Fruit fly (Drosophila melanogaster) whole organism, prepupa: ENCODE results near the gene Drsl3.

ENCODE experiments used
- CG10669 ChIP-seq: fragments of 200-800 bp; sonication (Bioruptor generic); optimal IDR thresholded peaks from 3 replicates; lab custom pipeline; 2018; ENCODE audit warnings: missing biosample characterization, mild to moderate bottlenecking, missing genetic modification characterization, moderate library complexity
- CG11762 ChIP-seq: fragments of 200-800 bp; sonication (Bioruptor generic); optimal IDR thresholded peaks from 3 replicates; lab custom pipeline; 2016; ENCODE audit warnings: missing biosample characterization, missing genetic modification characterization; ENCODE audit not compliant: insufficient read depth
- CG15336 ChIP-seq: fragments of 200-800 bp; sonication (Bioruptor generic); IDR thresholded peaks from 2 replicates; pipeline ENCODE4 v1.3.6; 2022; ENCODE audit warnings: missing biosample characterization, missing genetic modification characterization
- CG32006 ChIP-seq: fragments of 200-800 bp; sonication (Bioruptor generic); optimal IDR thresholded peaks from 3 replicates; lab custom pipeline; 2017; ENCODE audit warnings: missing biosample characterization, mild to moderate bottlenecking, missing genetic modification characterization
- CG34406 ChIP-seq: fragments of 200-800 bp; sonication (Bioruptor generic); optimal IDR thresholded peaks from 3 replicates; lab custom pipeline; 2016; ENCODE audit warnings: missing biosample characterization, missing genetic modification characterization
- CG3919 ChIP-seq: fragments of 200-800 bp; sonication (Bioruptor generic); optimal IDR thresholded peaks from 3 replicates; lab custom pipeline; 2016; ENCODE audit warnings: missing biosample characterization, missing genetic modification characterization
- CG4318 ChIP-seq: fragments of 200-800 bp; sonication (Bioruptor generic); optimal IDR thresholded peaks from 3 replicates; lab custom pipeline; 2017; ENCODE audit warnings: missing biosample characterization, mild to moderate bottlenecking, missing genetic modification characterization
- CG6163 ChIP-seq: fragments of 200-800 bp; sonication (Bioruptor generic); IDR thresholded peaks from 3 replicates; pipeline ENCODE4 v1.3.6; 2022; ENCODE audit warnings: missing biosample characterization, missing genetic modification characterization
- CG6808 ChIP-seq: fragments of 200-800 bp; sonication (Bioruptor generic); optimal IDR thresholded peaks from 3 replicates; lab custom pipeline; 2017; ENCODE audit warnings: missing biosample characterization, missing genetic modification characterization, mild to moderate bottlenecking, moderate library complexity, missing genetic modification reagents
- CG6854 ChIP-seq: fragments of 200-800 bp; sonication (Bioruptor generic); optimal IDR thresholded peaks from 2 replicates; lab custom pipeline; 2017; ENCODE audit warnings: missing biosample characterization, mild to moderate bottlenecking, missing genetic modification characterization
- Eip75B ChIP-seq: fragments of 200-800 bp; sonication (Bioruptor generic); optimal IDR thresholded peaks from 3 replicates; lab custom pipeline; 2016; ENCODE audit warnings: missing biosample characterization, missing genetic modification characterization
- Eip78C ChIP-seq: fragments of 200-800 bp; sonication (Bioruptor generic); peaks from one replicate; lab custom pipeline; 2016; ENCODE audit warnings: missing biosample characterization, missing genetic modification characterization
- Ets96B ChIP-seq: fragments of 200-800 bp; optimal IDR thresholded peaks from 2 replicates; lab custom pipeline; 2019; ENCODE audit warnings: missing biosample characterization, mild to moderate bottlenecking, missing genetic modification characterization, moderate library complexity
- Lpt ChIP-seq: fragments of 200-800 bp; sonication (Bioruptor generic); optimal IDR thresholded peaks from 3 replicates; lab custom pipeline; 2016; ENCODE audit warnings: missing biosample characterization, missing genetic modification characterization
- Met ChIP-seq: fragments of 200-800 bp; sonication (Bioruptor generic); optimal IDR thresholded peaks from 3 replicates; lab custom pipeline; 2016; ENCODE audit warnings: missing biosample characterization, missing genetic modification characterization
- OdsH ChIP-seq: fragments of 200-800 bp; sonication (Bioruptor generic); optimal IDR thresholded peaks from 3 replicates; lab custom pipeline; 2016; ENCODE audit warnings: missing biosample characterization, missing genetic modification characterization
- Smox ChIP-seq: fragments of 200-800 bp; sonication (Bioruptor generic); optimal IDR thresholded peaks from 3 replicates; lab custom pipeline; 2016; ENCODE audit warnings: missing biosample characterization, missing genetic modification characterization
- Sox102F ChIP-seq: fragments of 200-800 bp; sonication (Bioruptor generic); optimal IDR thresholded peaks from 2 replicates; lab custom pipeline; 2016; ENCODE audit warnings: missing biosample characterization, mild to moderate bottlenecking, missing genetic modification characterization
- achi ChIP-seq: fragments of 200-800 bp; sonication (Bioruptor generic); optimal IDR thresholded peaks from 3 replicates; lab custom pipeline; 2016; ENCODE audit warnings: missing biosample characterization, missing genetic modification characterization
- dac ChIP-seq: fragments of 200-800 bp; sonication (Bioruptor generic); optimal IDR thresholded peaks from 2 replicates; lab custom pipeline; 2017; ENCODE audit warnings: missing biosample characterization, mild to moderate bottlenecking, missing genetic modification characterization
- dsx ChIP-seq: fragments of 200-800 bp; optimal IDR thresholded peaks from 3 replicates; lab custom pipeline; 2019; ENCODE audit warnings: missing biosample characterization, mild to moderate bottlenecking, missing genetic modification characterization, moderate library complexity; ENCODE audit not compliant: poor library complexity, severe bottlenecking
- eg ChIP-seq: fragments of 200-800 bp; sonication (Bioruptor generic); IDR thresholded peaks from 3 replicates; pipeline ENCODE4 v1.3.6; 2022; ENCODE audit warnings: missing biosample characterization, missing genetic modification characterization
- fkh ChIP-seq: fragments of 200-800 bp; sonication (Bioruptor generic); optimal IDR thresholded peaks from 3 replicates; lab custom pipeline; 2017; ENCODE audit warnings: missing biosample characterization, mild to moderate bottlenecking, missing genetic modification characterization, moderate library complexity
- net ChIP-seq: fragments of 200-800 bp; sonication (Bioruptor generic); optimal IDR thresholded peaks from 3 replicates; lab custom pipeline; 2016; ENCODE audit warnings: missing biosample characterization, missing genetic modification characterization
- salr ChIP-seq, 2 experiments: fragments of 200-800 bp; sonication (Bioruptor generic); optimal IDR thresholded peaks; 3 replicates each; lab custom pipeline; 2016 to 2018; ENCODE audit warnings: missing biosample characterization in 2 of 2, missing genetic modification characterization in 2 of 2, mild to moderate bottlenecking in 1 of 2
- spab ChIP-seq: fragments of 200-800 bp; sonication (Bioruptor generic); optimal IDR thresholded peaks from 2 replicates; lab custom pipeline; 2017; ENCODE audit warnings: missing biosample characterization, mild to moderate bottlenecking, missing genetic modification characterization, missing genetic modification reagents
- ss ChIP-seq, 2 experiments: fragments of 200-800 bp; sonication (Bioruptor generic); optimal IDR thresholded peaks; 2 replicates in 1 of 2; 3 replicates in 1 of 2; lab custom pipeline; 2017 to 2018; ENCODE audit warnings: mild to moderate bottlenecking in 2 of 2, missing biosample characterization in 2 of 2, missing genetic modification characterization in 2 of 2, moderate library complexity in 1 of 2
- svp ChIP-seq: fragments of 200-800 bp; sonication (Bioruptor generic); peaks from one replicate; lab custom pipeline; 2016; ENCODE audit warnings: missing biosample characterization, missing genetic modification characterization
- vri ChIP-seq: fragments of 200-800 bp; sonication (Bioruptor generic); optimal IDR thresholded peaks from 3 replicates; lab custom pipeline; 2016; ENCODE audit warnings: missing biosample characterization, mild to moderate bottlenecking, missing genetic modification characterization

The Drsl3 gene

dm6 chr3L:3343260-3343659 lies 28.5 kb downstream of the Drsl3 start (continued):
- TF ChIP-seq Eip78C (GFP tag; lab: Kevin White, UChicago) (peak; percentile 91), vri (GFP tag; lab: Kevin White, UChicago) (peak; percentile 55), CG6808 (GFP tag; lab: Kevin White, UChicago) (peak; percentile 1), Sox102F (peak; percentile 70), ss (GFP tag; optimal IDR thresholded peaks at IDR 0.05; lab: Kevin White, UChicago) (peak; percentile 8 to 13), CG32006 (peak; percentile 55), CG3919 (GFP tag; lab: Kevin White, UChicago) (peak; percentile 70), Met (GFP tag; lab: Kevin White, UChicago) (peak; percentile 90), OdsH (GFP tag; lab: Kevin White, UChicago) (peak; percentile 75), dac (GFP tag; lab: Kevin White, UChicago) (no peak), Lpt (GFP tag; lab: Kevin White, UChicago) (no peak), CG34406 (GFP tag; lab: Kevin White, UChicago) (peak; percentile 85), Ets96B (tag; lab: Kevin White, UChicago) (peak; percentile 6), CG10669 (GFP tag; lab: Kevin White, UChicago) (peak; percentile 8), CG11762 (GFP tag; lab: Kevin White, UChicago) (peak; percentile 54)

- TF ChIP-seq vri (GFP tag; lab: Kevin White, UChicago) = peak; percentile 45
- TF ChIP-seq dsx (GFP tag; lab: Kevin White, UChicago) = no peak
- TF ChIP-seq fkh (GFP tag; lab: Kevin White, UChicago) = peak; percentile 52
- no peak for TF ChIP-seq spab (GFP tag; lab: Kevin White, UChicago)
- TF ChIP-seq svp (GFP tag; lab: Kevin White, UChicago) = peak; percentile 47
- TF ChIP-seq Sox102F = no peak
- TF ChIP-seq CG6854 (GFP tag; lab: Kevin White, UChicago) = peak; percentile 7
- TF ChIP-seq, all 60 proteins: peak for 4
Measured at dm6 chr3L:3344528-3344927, 29.7 kb downstream of the Drsl3 start.

dm6 chr3L:3346294-3346693 lies 31.5 kb downstream of the Drsl3 start:
- no peak for TF ChIP-seq ss (GFP tag; optimal IDR thresholded peaks at IDR 0.05; lab: Kevin White, UChicago)
- no peak for TF ChIP-seq Eip75B
- no peak for TF ChIP-seq salr (GFP tag; optimal IDR thresholded peaks at IDR 0.05; lab: Kevin White, UChicago)
- peak; percentile 24 for TF ChIP-seq fkh (GFP tag; lab: Kevin White, UChicago)
- no peak for TF ChIP-seq CG3919 (GFP tag; lab: Kevin White, UChicago)

dm6 chr3L:3348956-3349824 lies 34.4 kb downstream of the Drsl3 start:
- TF ChIP-seq CG15336 (GFP tag; lab: Robert Waterston, UW) (no peak), Smox (no peak), fkh (GFP tag; lab: Kevin White, UChicago) (peak; percentile 31), eg (GFP tag; lab: Robert Waterston, UW) (peak; percentile 36; the same call in 1 of the 3 replicates), achi (GFP tag; lab: Kevin White, UChicago) (no peak), CG3919 (GFP tag; lab: Kevin White, UChicago) (no peak), net (GFP tag; lab: Kevin White, UChicago) (peak; percentile 16), dac (GFP tag; lab: Kevin White, UChicago) (no peak), CG6808 (GFP tag; lab: Kevin White, UChicago) (peak; percentile 6), vri (GFP tag; lab: Kevin White, UChicago) (peak; percentile 70)

dm6 chr3L:3349825-3350123 lies 35.0 kb downstream of the Drsl3 start:
- no peak for TF ChIP-seq CG34406 (GFP tag; lab: Kevin White, UChicago)
- TF ChIP-seq CG6163 (GFP tag; lab: Robert Waterston, UW) = no peak
- no peak for TF ChIP-seq CG4318 (GFP tag; lab: Kevin White, UChicago)
- no peak for TF ChIP-seq CG10669 (GFP tag; lab: Kevin White, UChicago)
- no peak for TF ChIP-seq CG11762 (GFP tag; lab: Kevin White, UChicago)
